Worm (Caenorhabditis elegans): ENCODE results near the gene K07H8.12.

DNA sequence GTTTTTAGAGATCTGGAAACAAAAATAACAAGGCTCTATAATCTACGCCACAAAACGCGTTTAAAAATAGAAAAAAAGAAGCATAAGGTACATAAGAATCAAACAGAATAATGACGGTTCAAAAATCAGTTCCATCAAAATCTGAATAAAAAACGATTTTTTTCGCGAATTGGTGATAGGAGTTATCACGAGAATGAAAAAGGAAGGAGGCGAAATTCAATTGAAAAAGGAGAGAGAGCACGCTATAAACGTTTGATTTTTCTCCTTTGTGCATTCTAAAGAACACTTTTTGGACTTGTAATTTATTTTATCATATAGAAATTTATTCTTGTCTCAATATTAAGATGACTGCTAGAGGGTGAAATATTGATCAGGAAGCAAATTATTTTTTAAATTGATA lies 25.2 kb downstream of the K07H8.12 start:
- no peak for TF ChIP-seq nhr-21 (tag; optimal IDR thresholded peaks at IDR 0.05)
- TF ChIP-seq lsy-2 (tag; optimal IDR thresholded peaks at IDR 0.05) = no peak
- no peak for TF ChIP-seq aly-2 (tag; optimal IDR thresholded peaks at IDR 0.05)
- no peak for TF ChIP-seq C34F6.9 (tag; optimal IDR thresholded peaks at IDR 0.05)
- TF ChIP-seq nhr-129 (tag; optimal IDR thresholded peaks at IDR 0.05) = no peak
- TF ChIP-seq R02D3.7 (tag; optimal IDR thresholded peaks at IDR 0.05) = no peak
- no peak for TF ChIP-seq F13H6.1 (tag; optimal IDR thresholded peaks at IDR 0.05)
- no peak for TF ChIP-seq elt-3 (tag; optimal IDR thresholded peaks at IDR 0.05)
- no peak for TF ChIP-seq lin-39 (tag; optimal IDR thresholded peaks at IDR 0.05)
- no peak for TF ChIP-seq ama-1 (optimal IDR thresholded peaks at IDR 0.05)
